Worm (Caenorhabditis elegans) whole organism, L2 larva: ENCODE results near the gene srx-20.

Source experiments
- mab-5 ChIP-seq: fragments of 150-350 bp; optimal IDR thresholded peaks from 2 replicates; lab custom pipeline; 2014; ENCODE audit warnings: missing biosample characterization, missing genetic modification characterization
- nhr-12 ChIP-seq: fragments of 150-350 bp; optimal IDR thresholded peaks from 2 replicates; lab custom pipeline; 2014; ENCODE audit warnings: missing biosample characterization, missing genetic modification characterization

DNA sequence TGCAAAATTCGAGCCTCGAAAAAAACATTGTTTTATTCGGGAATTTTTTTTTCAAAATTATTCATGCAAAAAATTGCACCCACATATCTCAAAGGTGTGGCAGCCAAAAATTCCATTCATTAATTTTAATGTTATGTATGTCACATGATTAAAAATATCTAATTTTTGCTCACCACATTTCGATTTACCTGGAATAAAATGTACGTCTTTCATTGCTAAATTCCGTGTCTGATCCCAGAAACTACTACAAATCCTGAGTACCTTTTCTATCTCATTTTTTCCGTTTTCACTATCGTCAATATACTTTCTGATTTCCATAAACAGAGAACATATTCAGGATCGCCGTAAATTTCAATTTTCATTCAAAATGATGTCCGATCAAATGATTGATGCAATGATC is 5.1 kb downstream of the srx-20 start, which contains the start of gene srx-19:
- TF ChIP-seq mab-5 (tag; lab: Kevin White, UChicago) (no peak), nhr-12 (tag; lab: Kevin White, UChicago) (no peak)
